Worm (Caenorhabditis elegans): ENCODE data around the gene R11A8.1.

R11A8.1 gene

DNA sequence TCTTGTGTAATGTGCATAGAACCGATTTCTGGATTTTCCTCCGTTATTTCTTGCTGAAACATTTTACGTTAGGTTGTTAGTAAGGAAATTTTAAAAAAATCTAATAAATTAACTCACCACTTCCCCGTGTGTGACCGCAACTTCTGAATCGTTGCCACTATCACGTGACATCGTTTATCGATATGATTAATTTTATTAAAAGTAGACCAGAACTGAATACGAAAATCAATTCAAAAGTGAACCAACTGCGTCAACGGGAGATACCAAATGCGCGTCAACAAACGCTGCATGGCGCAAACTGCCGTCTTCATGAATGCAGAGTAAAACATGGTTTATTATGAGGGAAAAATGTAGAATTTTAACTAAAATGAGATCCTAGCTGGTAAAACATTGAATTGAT, 9.0 kb upstream of the R11A8.1 start, which contains the start of gene sir-2.1 (continued):
- TF ChIP-seq K12H6.12 (tag; optimal IDR thresholded peaks at IDR 0.05) = no peak
- peak; percentile 46; the same call in 1 of the 2 replicates for TF ChIP-seq madf-6 (GFP tag; IDR thresholded peaks at IDR 0.05)
- no peak for TF ChIP-seq F22D6.2 (tag; optimal IDR thresholded peaks at IDR 0.05)
- peak; percentile 6 for TF ChIP-seq F52B5.7 (tag; optimal IDR thresholded peaks at IDR 0.05)
- peak in 1 of 2 experiments; percentile 20 for TF ChIP-seq let-607 (tag; optimal IDR thresholded peaks at IDR 0.05)
- TF ChIP-seq F23B12.7 (tag; optimal IDR thresholded peaks at IDR 0.05; ENCODE audit: insufficient read depth) = peak; percentile 16
- no peak for TF ChIP-seq ztf-22 (GFP tag; optimal IDR thresholded peaks at IDR 0.05)
- peak; percentile 18 for TF ChIP-seq tlf-1 (GFP tag; optimal IDR thresholded peaks at IDR 0.05)
- peak; percentile 61 for TF ChIP-seq attf-5 (GFP tag; optimal IDR thresholded peaks at IDR 0.05)
- no peak for TF ChIP-seq efl-1 (GFP tag; optimal IDR thresholded peaks at IDR 0.05)
- peak; percentile 19 for TF ChIP-seq gei-17 (GFP tag; optimal IDR thresholded peaks at IDR 0.05)
- no peak for TF ChIP-seq nhr-27 (tag; optimal IDR thresholded peaks at IDR 0.05)
- 0 out of 2 replicates have a peak, but pooled peaks have one; percentile 25 for TF ChIP-seq rcor-1 (GFP tag; IDR thresholded peaks at IDR 0.05)
- no peak for TF ChIP-seq atf-7 (tag; optimal IDR thresholded peaks at IDR 0.05)
- TF ChIP-seq egl-18 (GFP tag; IDR thresholded peaks at IDR 0.05) = no peak
- TF ChIP-seq ztf-6 (GFP tag; IDR thresholded peaks at IDR 0.05) = no peak
- TF ChIP-seq die-1 (tag; optimal IDR thresholded peaks at IDR 0.05) = peak; percentile 5
- peak; percentile 26 for TF ChIP-seq lsl-1 (GFP tag; optimal IDR thresholded peaks at IDR 0.05)
- 0 out of 2 replicates have a peak, but pooled peaks have one; percentile 40 for TF ChIP-seq hsf-1 (GFP tag; IDR thresholded peaks at IDR 0.05)
- no peak for TF ChIP-seq C17E4.6 (GFP tag; IDR thresholded peaks at IDR 0.05)
- TF ChIP-seq athp-1 (tag; optimal IDR thresholded peaks at IDR 0.05) = peak; percentile 29
- no peak for TF ChIP-seq cebp-1 (GFP tag; IDR thresholded peaks at IDR 0.05)
- TF ChIP-seq cebp-1 (tag; optimal IDR thresholded peaks at IDR 0.05) = peak; percentile 55
- TF ChIP-seq snpc-4 (GFP tag; optimal IDR thresholded peaks at IDR 0.05) = no peak
- peak in 2 of 4 experiments; percentile 28 for TF ChIP-seq snpc-4 (tag; optimal IDR thresholded peaks at IDR 0.05)
- TF ChIP-seq attf-6 (GFP tag; IDR thresholded peaks at IDR 0.05) = peak; percentile 51
- peak; percentile 42; the same call in 1 of the 2 replicates for TF ChIP-seq ekl-4 (GFP tag; IDR thresholded peaks at IDR 0.05)
- no peak for TF ChIP-seq nhr-179 (tag; optimal IDR thresholded peaks at IDR 0.05)
- no peak for TF ChIP-seq mes-4 (tag; optimal IDR thresholded peaks at IDR 0.05)
- TF ChIP-seq pbrm-1 (GFP tag; IDR thresholded peaks at IDR 0.05) = peak; percentile 40; the same call in 1 of the 2 replicates

DNA sequence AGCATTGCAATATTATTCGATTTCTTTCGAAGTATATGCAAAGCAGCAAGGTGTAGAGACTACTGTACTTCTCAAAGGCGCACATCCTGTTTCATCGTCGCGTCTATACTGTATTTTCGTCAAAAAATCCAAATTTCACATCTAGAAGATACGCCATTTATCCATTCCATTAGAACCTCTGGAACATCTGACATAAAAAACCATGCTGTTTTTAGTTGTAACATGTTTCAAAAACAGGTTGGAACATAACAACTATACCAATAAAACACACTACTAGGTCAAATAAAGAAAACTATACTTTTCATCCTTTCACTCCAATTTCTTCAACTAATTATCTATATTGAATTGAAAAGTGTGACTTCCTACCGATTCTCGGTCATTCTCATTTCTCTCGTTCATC, 3.4 kb upstream of the R11A8.1 start, which contains the start of gene ugt-59:
Gene ugt-59 (plus strand): TSS at position 301 of the 400 bp plus-strand sequence.
- TF ChIP-seq K12H6.12 (tag; optimal IDR thresholded peaks at IDR 0.05) (no peak), him-1 (tag; optimal IDR thresholded peaks at IDR 0.05) (no peak), akir-1 (GFP tag; optimal IDR thresholded peaks at IDR 0.05) (no peak), pha-4 (tag; optimal IDR thresholded peaks at IDR 0.05) (no peak), snpc-1.3 (tag; optimal IDR thresholded peaks at IDR 0.05; ENCODE audit: insufficient read depth) (no peak), nhr-179 (tag; optimal IDR thresholded peaks at IDR 0.05) (no peak), Y53F4B.3 (GFP tag; IDR thresholded peaks at IDR 0.05) (no peak), C06A6.2 (GFP tag; conservative IDR thresholded peaks at IDR 0.05) (no peak), attf-3 (GFP tag; conservative IDR thresholded peaks at IDR 0.05) (no peak), ztf-25 (GFP tag; IDR thresholded peaks at IDR 0.05) (no peak)
